Worm (Caenorhabditis elegans) whole organism, mixed stage, embryonic: ENCODE results near the gene dnj-26.

Experiments
- elt-3 ChIP-seq: fragments of 150-350 bp; optimal IDR thresholded peaks from 2 replicates; lab custom pipeline; 2014; ENCODE audit warnings: missing biosample characterization, missing genetic modification characterization
- ham-2 ChIP-seq: fragments of 200-800 bp; sonication (Bioruptor generic); optimal IDR thresholded peaks from 2 replicates; lab custom pipeline; 2018; ENCODE audit warnings: mild to moderate bottlenecking, missing genetic modification characterization, missing compliant biosample characterization
- nhr-12 ChIP-seq: fragments of 150-350 bp; optimal IDR thresholded peaks from 2 replicates; lab custom pipeline; 2014; ENCODE audit warnings: missing biosample characterization, missing genetic modification characterization
- pha-4 ChIP-seq: fragments of 150-350 bp; optimal IDR thresholded peaks from 2 replicates; lab custom pipeline; 2018; ENCODE audit warnings: missing biosample characterization, missing genetic modification reagents, missing genetic modification characterization
- unc-62 ChIP-seq: fragments of 150-350 bp; optimal IDR thresholded peaks from 2 replicates; lab custom pipeline; 2014; ENCODE audit warnings: missing biosample characterization, missing genetic modification reagents, missing genetic modification characterization

DNA sequence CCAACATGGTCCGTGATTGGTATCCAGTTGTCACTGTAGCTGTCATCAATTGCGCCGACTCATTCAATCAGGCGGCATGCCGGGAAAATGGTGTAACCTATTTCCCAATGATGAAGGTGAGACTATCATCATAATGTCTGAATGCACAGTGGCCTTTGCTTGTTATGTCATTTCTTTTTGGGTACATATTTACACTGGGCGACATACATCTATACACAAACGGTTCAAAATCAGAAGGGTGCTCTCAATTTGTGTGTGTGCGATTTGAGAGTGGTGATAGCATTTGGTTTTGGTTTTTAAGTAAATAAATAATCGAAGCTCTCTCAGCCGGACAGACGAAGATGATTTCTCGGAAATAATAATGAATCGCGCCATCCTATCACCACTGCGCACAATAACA, 48.5 kb downstream of the dnj-26 start:
- TF ChIP-seq pha-4 (tag; lab: Kevin White, UChicago) = no peak
- no peak for TF ChIP-seq elt-3 (tag; lab: Kevin White, UChicago)
- TF ChIP-seq unc-62 (GFP tag; lab: Kevin White, UChicago) = no peak
- no peak for TF ChIP-seq ham-2
- TF ChIP-seq nhr-12 (tag; lab: Kevin White, UChicago) = no peak
